Fruit fly (Drosophila melanogaster) whole organism, embryonic: Measurements from ENCODE around the gene CG7432.
A peak's percentile ranks its signal among the peaks of the same experiment; 100 is the strongest.

Experiments
- Aef1 ChIP-seq: fragments of 200-800 bp; sonication (Bioruptor generic); IDR thresholded peaks from 3 replicates; pipeline ENCODE4 v1.3.6; 2022; ENCODE audit warnings: missing biosample characterization, missing genetic modification characterization
- Awh ChIP-seq: fragments of 200-800 bp; sonication (Bioruptor generic); IDR thresholded peaks from 2 replicates; pipeline ENCODE4, ENCODE4 v1.3.6; 2022; ENCODE audit warnings: missing biosample characterization, missing genetic modification characterization
- CG10209 ChIP-seq: fragments of 200-800 bp; sonication (Bioruptor generic); optimal IDR thresholded peaks from 3 replicates; lab custom pipeline; 2017; ENCODE audit warnings: missing biosample characterization, mild to moderate bottlenecking, missing genetic modification characterization, missing genetic modification reagents
- CG11093 ChIP-seq: fragments of 200-800 bp; sonication (Bioruptor generic); IDR thresholded peaks from 3 replicates; pipeline ENCODE4 v1.3.6; 2022; ENCODE audit warnings: missing biosample characterization, missing genetic modification characterization
- CG12071 ChIP-seq: fragments of 200-800 bp; sonication (Bioruptor generic); optimal IDR thresholded peaks from 3 replicates; lab custom pipeline; 2018; ENCODE audit warnings: missing biosample characterization, mild to moderate bottlenecking, missing genetic modification characterization
- CG1233 ChIP-seq: fragments of 200-800 bp; sonication (Bioruptor generic); optimal IDR thresholded peaks from 4 replicates; lab custom pipeline; 2018; ENCODE audit warnings: missing biosample characterization, mild to moderate bottlenecking, missing genetic modification characterization
- CG12744 ChIP-seq: fragments of 200-800 bp; sonication (Bioruptor generic); optimal IDR thresholded peaks from 2 replicates; lab custom pipeline; 2016; ENCODE audit warnings: missing biosample characterization, missing genetic modification characterization
- CG13296 ChIP-seq: fragments of 200-800 bp; sonication (Bioruptor generic); optimal IDR thresholded peaks from 3 replicates; lab custom pipeline; 2018; ENCODE audit warnings: missing biosample characterization, mild to moderate bottlenecking, missing genetic modification characterization
- CG14014 ChIP-seq: fragments of 200-800 bp; sonication (Bioruptor generic); IDR thresholded peaks from 2 replicates; pipeline ENCODE4 v1.3.6; 2022; ENCODE audit warnings: missing biosample characterization, missing genetic modification characterization
- CG14710 ChIP-seq: fragments of 200-800 bp; sonication (Bioruptor generic); optimal IDR thresholded peaks from 3 replicates; lab custom pipeline; 2019; ENCODE audit warnings: missing biosample characterization, mild to moderate bottlenecking, missing genetic modification characterization, moderate library complexity
- CG15269 ChIP-seq: fragments of 200-800 bp; sonication (Bioruptor generic); optimal IDR thresholded peaks from 2 replicates; lab custom pipeline; 2018; ENCODE audit warnings: missing biosample characterization, mild to moderate bottlenecking, missing genetic modification characterization, moderate library complexity
- CG16779 ChIP-seq: fragments of 200-800 bp; sonication (Bioruptor generic); IDR thresholded peaks from 2 replicates; pipeline ENCODE4 v1.3.6; 2022; ENCODE audit warnings: missing biosample characterization, missing genetic modification characterization
- CG16815 ChIP-seq: fragments of 200-800 bp; sonication (Bioruptor generic); optimal IDR thresholded peaks from 3 replicates; lab custom pipeline; 2017; ENCODE audit warnings: missing biosample characterization, mild to moderate bottlenecking, missing genetic modification characterization
- CG17328 ChIP-seq: fragments of 200-800 bp; sonication (Bioruptor generic); IDR thresholded peaks from 2 replicates; pipeline ENCODE4 v1.3.6; 2022; ENCODE audit warnings: missing biosample characterization, missing genetic modification characterization
- CG17359 ChIP-seq: fragments of 200-800 bp; sonication (Bioruptor generic); optimal IDR thresholded peaks from 3 replicates; lab custom pipeline; 2018; ENCODE audit warnings: missing biosample characterization, mild to moderate bottlenecking, missing genetic modification characterization, moderate library complexity
- CG17802 ChIP-seq: fragments of 200-800 bp; sonication (Bioruptor generic); optimal IDR thresholded peaks from 2 replicates; lab custom pipeline; 2018; ENCODE audit warnings: missing biosample characterization, mild to moderate bottlenecking, missing genetic modification characterization, moderate library complexity
- CG1792 ChIP-seq: fragments of 200-800 bp; sonication (Bioruptor generic); optimal IDR thresholded peaks from 2 replicates; lab custom pipeline; 2016; ENCODE audit warnings: missing biosample characterization, missing genetic modification characterization
- CG2202 ChIP-seq: fragments of 200-800 bp; sonication (Bioruptor generic); optimal IDR thresholded peaks from 2 replicates; lab custom pipeline; 2018; ENCODE audit warnings: missing biosample characterization, mild to moderate bottlenecking, missing genetic modification characterization
- CG30020 ChIP-seq: fragments of 200-800 bp; optimal IDR thresholded peaks from 2 replicates; lab custom pipeline; 2019; ENCODE audit warnings: missing biosample characterization, mild to moderate bottlenecking, missing genetic modification characterization, moderate library complexity
- CG3065 ChIP-seq: fragments of 200-800 bp; sonication (Bioruptor generic); optimal IDR thresholded peaks from 2 replicates; lab custom pipeline; 2016; ENCODE audit warnings: missing biosample characterization, missing genetic modification characterization
- CG32767 ChIP-seq: fragments of 200-800 bp; sonication (Bioruptor generic); IDR thresholded peaks from 2 replicates; pipeline ENCODE4 v1.3.6; 2022; ENCODE audit warnings: missing biosample characterization, missing genetic modification characterization
- CG4730 ChIP-seq: fragments of 200-800 bp; sonication (Bioruptor generic); IDR thresholded peaks from 2 replicates; pipeline ENCODE4 v1.3.6; 2022; ENCODE audit warnings: missing biosample characterization, missing genetic modification characterization
- CG6254 ChIP-seq: fragments of 200-800 bp; sonication (Bioruptor generic); optimal IDR thresholded peaks from 3 replicates; lab custom pipeline; 2017; ENCODE audit warnings: mild to moderate bottlenecking, missing biosample characterization, missing genetic modification reagents, missing genetic modification characterization
- CG6765 ChIP-seq: fragments of 200-800 bp; sonication (Bioruptor generic); optimal IDR thresholded peaks from 3 replicates; lab custom pipeline; 2017; ENCODE audit warnings: missing biosample characterization, mild to moderate bottlenecking, missing genetic modification characterization
- CG9727 ChIP-seq: fragments of 200-800 bp; sonication (Bioruptor generic); optimal IDR thresholded peaks from 3 replicates; lab custom pipeline; 2017; ENCODE audit warnings: missing biosample characterization, mild to moderate bottlenecking, missing genetic modification characterization
- CrebB ChIP-seq: fragments of 200-800 bp; sonication (Bioruptor generic); optimal IDR thresholded peaks from 3 replicates; lab custom pipeline; 2018; ENCODE audit warnings: missing biosample characterization, mild to moderate bottlenecking, missing genetic modification characterization
- Dp ChIP-seq: fragments of 200-800 bp; sonication (Bioruptor generic); optimal IDR thresholded peaks from 2 replicates; lab custom pipeline; 2018; ENCODE audit warnings: missing biosample characterization, mild to moderate bottlenecking, missing genetic modification characterization, moderate library complexity
- HLH4C ChIP-seq: fragments of 200-800 bp; sonication (Bioruptor generic); IDR thresholded peaks from 3 replicates; pipeline ENCODE4 v1.3.6; 2022; ENCODE audit warnings: missing biosample characterization, missing genetic modification characterization; ENCODE audit not compliant: partially characterized antibody
- Hr39 ChIP-seq: fragments of >200 bp; optimal IDR thresholded peaks from 2 replicates; lab custom pipeline; 2017
- Lhr ChIP-seq: fragments of 200-800 bp; sonication (Bioruptor generic); optimal IDR thresholded peaks from 3 replicates; lab custom pipeline; 2017; ENCODE audit warnings: mild to moderate bottlenecking, missing biosample characterization, missing genetic modification reagents, missing genetic modification characterization
- Max ChIP-seq: fragments of 200-800 bp; sonication (Bioruptor generic); optimal IDR thresholded peaks from 2 replicates; lab custom pipeline; 2016; ENCODE audit warnings: missing biosample characterization, mild to moderate bottlenecking, missing genetic modification characterization
- Nf-YC ChIP-seq: fragments of 200-800 bp; optimal IDR thresholded peaks from 3 replicates; lab custom pipeline; 2019; ENCODE audit warnings: missing biosample characterization, mild to moderate bottlenecking, missing genetic modification characterization, moderate library complexity
- Rx ChIP-seq: fragments of 200-800 bp; sonication (Bioruptor generic); IDR thresholded peaks from 2 replicates; pipeline ENCODE4 v1.3.6; 2022; ENCODE audit warnings: missing biosample characterization, missing genetic modification characterization
- Sin3A ChIP-seq: fragments of >200 bp; optimal IDR thresholded peaks from 2 replicates; lab custom pipeline; 2018
- Xbp1 ChIP-seq: fragments of 200-800 bp; sonication (Bioruptor generic); optimal IDR thresholded peaks from 3 replicates; lab custom pipeline; 2016; ENCODE audit warnings: missing biosample characterization, mild to moderate bottlenecking, missing genetic modification characterization
- az2 ChIP-seq: fragments of 200-800 bp; sonication (Bioruptor generic); optimal IDR thresholded peaks from 3 replicates; lab custom pipeline; 2016; ENCODE audit warnings: missing biosample characterization, missing genetic modification characterization
- bigmax ChIP-seq: fragments of 200-800 bp; sonication (Bioruptor generic); optimal IDR thresholded peaks from 2 replicates; lab custom pipeline; 2018; ENCODE audit warnings: missing biosample characterization, mild to moderate bottlenecking, missing genetic modification characterization
- chinmo ChIP-seq: fragments of 200-800 bp; sonication (Bioruptor generic); IDR thresholded peaks from 4 replicates; pipeline ENCODE4 v1.3.6; 2022; ENCODE audit warnings: missing biosample characterization, missing genetic modification characterization; ENCODE audit not compliant: partially characterized antibody
- crol ChIP-seq: fragments of 200-800 bp; sonication (Bioruptor generic); IDR thresholded peaks from 2 replicates; pipeline ENCODE4 v1.3.6; 2022; ENCODE audit warnings: missing biosample characterization, missing genetic modification characterization
- fd64A ChIP-seq: fragments of 200-800 bp; sonication (Bioruptor generic); optimal IDR thresholded peaks from 3 replicates; lab custom pipeline; 2018; ENCODE audit warnings: missing biosample characterization, mild to moderate bottlenecking, missing genetic modification characterization
- gce ChIP-seq: fragments of 200-800 bp; sonication (Bioruptor generic); IDR thresholded peaks from 3 replicates; pipeline ENCODE4 v1.3.6; 2022; ENCODE audit warnings: missing biosample characterization, missing genetic modification characterization
- ind ChIP-seq: fragments of 200-800 bp; sonication (Bioruptor generic); optimal IDR thresholded peaks from 3 replicates; lab custom pipeline; 2016; ENCODE audit warnings: missing biosample characterization, missing genetic modification characterization
- jigr1 ChIP-seq: fragments of 200-800 bp; sonication (Bioruptor generic); IDR thresholded peaks from 3 replicates; pipeline ENCODE4 v1.3.6; 2022; ENCODE audit warnings: missing biosample characterization, missing genetic modification characterization
- kah ChIP-seq: fragments of 200-800 bp; sonication (Bioruptor generic); optimal IDR thresholded peaks from 2 replicates; lab custom pipeline; 2018; ENCODE audit warnings: missing biosample characterization, mild to moderate bottlenecking, missing genetic modification characterization
- odd ChIP-seq: fragments of 200-800 bp; sonication (Bioruptor generic); optimal IDR thresholded peaks from 2 replicates; lab custom pipeline; 2017; ENCODE audit warnings: missing biosample characterization, mild to moderate bottlenecking, missing genetic modification characterization
- pan ChIP-seq, 4 experiments: fragments of >200 bp in 3 of 4; fragments of 200-800 bp in 1 of 4; sonication (Bioruptor generic) in 1 of 4; optimal IDR thresholded peaks in 3 of 4; IDR thresholded peaks in 1 of 4; 2 replicates each; pipeline versions ENCODE4 v1.3.6 to Lab custom; 2017 to 2022; ENCODE audit warnings: missing biosample characterization in 2 of 4, missing genetic modification characterization in 2 of 4, mixed read lengths in 1 of 4
- prd ChIP-seq, 3 experiments: fragments of >200 bp in 2 of 3; fragments of 200-800 bp in 1 of 3; sonication (Bioruptor generic) in 1 of 3; optimal IDR thresholded peaks in 2 of 3; IDR thresholded peaks in 1 of 3; 2 replicates in 2 of 3; 3 replicates in 1 of 3; pipeline versions ENCODE4 v1.3.6 to Lab custom; 2017 to 2022; ENCODE audit warnings: missing biosample characterization in 1 of 3, missing genetic modification characterization in 1 of 3
- tgo ChIP-seq: fragments of 200-800 bp; sonication (Bioruptor generic); IDR thresholded peaks from 3 replicates; pipeline ENCODE4 v1.3.6; 2022; ENCODE audit warnings: missing biosample characterization, missing genetic modification characterization

CG7432 gene

DNA sequence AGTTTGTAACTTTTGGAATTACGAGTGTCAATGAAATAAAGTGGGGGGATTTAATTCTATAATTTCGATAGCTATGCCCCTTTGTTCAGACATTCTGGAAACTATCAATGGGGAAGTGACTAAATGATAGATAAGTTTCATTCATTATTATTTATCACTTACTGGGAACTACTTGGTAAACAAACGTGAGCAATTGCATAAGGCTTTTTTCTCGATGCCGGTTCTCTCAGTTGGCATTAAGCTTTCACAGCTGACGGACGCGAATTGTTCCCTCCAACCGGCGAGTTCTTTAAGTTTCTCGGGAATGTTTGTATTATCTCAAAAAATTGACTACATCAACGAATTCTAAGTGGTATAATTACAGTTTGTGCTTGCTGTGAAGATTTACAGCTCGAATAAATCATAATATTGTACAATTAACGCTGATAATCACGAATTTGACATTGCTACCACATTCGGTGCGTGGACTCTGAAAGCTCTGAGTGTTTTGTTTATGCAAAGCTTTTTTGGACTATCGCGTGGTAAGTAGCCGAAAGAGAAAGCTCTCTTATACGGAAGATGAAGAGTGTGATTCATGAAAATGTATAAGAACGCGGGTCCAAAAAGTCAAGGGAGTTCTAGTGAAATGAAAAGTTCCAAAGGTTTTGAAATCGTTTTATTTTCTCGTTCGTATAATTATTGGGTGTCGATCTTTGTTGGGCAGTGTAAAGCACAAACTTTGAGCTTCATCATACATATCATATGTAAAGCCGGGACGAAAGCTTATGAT, 6.6 kb downstream of the CG7432 start, which contains the start of gene Naam (continued):
- TF ChIP-seq crol (GFP tag; lab: Robert Waterston, UW) (no peak), Lhr (GFP tag; lab: Kevin White, UChicago) (peak; percentile 8), HLH4C (no peak), CG17802 (tag; lab: Kevin White, UChicago) (peak; percentile 41), Dp (GFP tag; lab: Kevin White, UChicago) (no peak), CG11093 (GFP tag; lab: Robert Waterston, UW) (no peak), CG14014 (GFP tag; lab: Robert Waterston, UW) (peak; percentile 80), pan (optimal IDR thresholded peaks at IDR 0.05; lab: Kevin White, UChicago) (no peak), pan (GFP tag; optimal IDR thresholded peaks at IDR 0.05 in 1 of 2, IDR thresholded peaks at IDR 0.05 in 1 of 2) (peak in 1 of 2 experiments; percentile 89), CG16815 (GFP tag; lab: Kevin White, UChicago) (peak; percentile 25), CG4730 (GFP tag; lab: Robert Waterston, UW) (0 out of 2 replicates have a peak, but pooled peaks have one; percentile 33), CG6765 (GFP tag; lab: Kevin White, UChicago) (peak; percentile 49), gce (peak; percentile 54; the same call in 1 of the 3 replicates), CG12744 (peak; percentile 72), Hr39 (no peak), az2 (GFP tag; lab: Kevin White, UChicago) (peak; percentile 77), Nf-YC (no peak), CG10209 (GFP tag; lab: Kevin White, UChicago) (peak; percentile 69), Sin3A (lab: Kevin White, UChicago) (no peak), CG32767 (peak; percentile 70), CG16779 (GFP tag; lab: Robert Waterston, UW) (peak; percentile 89), CG1792 (GFP tag; lab: Kevin White, UChicago) (peak; percentile 67), tgo (GFP tag; lab: Robert Waterston, UW) (peak; percentile 76), CG17328 (GFP tag; lab: Robert Waterston, UW) (peak; percentile 79), odd (GFP tag; lab: Kevin White, UChicago) (peak; percentile 57), Xbp1 (GFP tag; lab: Kevin White, UChicago) (peak; percentile 85), jigr1 (GFP tag; lab: Robert Waterston, UW) (no peak), CG15269 (peak; percentile 76), Awh (no peak), CrebB (peak; percentile 31), fd64A (GFP tag; lab: Kevin White, UChicago) (no peak), CG1233 (GFP tag; lab: Kevin White, UChicago) (peak; percentile 71), CG12071 (GFP tag; lab: Kevin White, UChicago) (peak; percentile 77), CG2202 (no peak), CG30020 (tag; lab: Kevin White, UChicago) (no peak), CG9727 (GFP tag; lab: Kevin White, UChicago) (peak; percentile 44), kah (GFP tag; lab: Kevin White, UChicago) (no peak), bigmax (GFP tag; lab: Kevin White, UChicago) (no peak), Max (GFP tag; lab: Kevin White, UChicago) (peak; percentile 47), Aef1 (GFP tag; lab: Robert Waterston, UW) (peak; percentile 56), prd (optimal IDR thresholded peaks at IDR 0.05; lab: Kevin White, UChicago) (no peak), prd (GFP tag; IDR thresholded peaks at IDR 0.05; lab: Robert Waterston, UW) (peak; percentile 70), ind (GFP tag; lab: Kevin White, UChicago) (peak; percentile 84), CG3065 (GFP tag; lab: Kevin White, UChicago) (peak; percentile 56), chinmo (GFP tag; lab: Robert Waterston, UW) (0 out of 4 replicates have a peak, but pooled peaks have one; percentile 25), CG14710 (peak; percentile 22), CG17359 (tag; lab: Kevin White, UChicago) (peak; percentile 79), CG13296 (GFP tag; lab: Kevin White, UChicago) (peak; percentile 74), CG6254 (GFP tag; lab: Kevin White, UChicago) (peak; percentile 7), Rx (peak; percentile 58; the same call in 1 of the 2 replicates)
